Fruit fly (Drosophila melanogaster) whole organism: ENCODE measurements around the gene RpS12.

Experiments
- CG8478 ChIP-seq: fragments of >200 bp; optimal IDR thresholded peaks from 2 replicates; lab custom pipeline; 2018; ENCODE audit warnings: inconsistent platforms
- Dll ChIP-seq: fragments of >200 bp; optimal IDR thresholded peaks from 2 replicates; lab custom pipeline; 2017
- EcR ChIP-seq, 2 experiments: fragments of >200 bp; optimal IDR thresholded peaks; 2 replicates each; lab custom pipeline; 2017; ENCODE audit warnings: missing biosample characterization in 2 of 2, missing genetic modification characterization in 2 of 2, missing genetic modification reagents in 2 of 2
- pan ChIP-seq: fragments of >200 bp; optimal IDR thresholded peaks from 2 replicates; lab custom pipeline; 2017
- psq ChIP-seq: fragments of >200 bp; optimal IDR thresholded peaks from 2 replicates; lab custom pipeline; 2017
- usp ChIP-seq: fragments of >200 bp; optimal IDR thresholded peaks from 2 replicates; lab custom pipeline; 2017; ENCODE audit warnings: missing biosample characterization, missing genetic modification characterization, mixed read lengths

Gene RpS12

DNA sequence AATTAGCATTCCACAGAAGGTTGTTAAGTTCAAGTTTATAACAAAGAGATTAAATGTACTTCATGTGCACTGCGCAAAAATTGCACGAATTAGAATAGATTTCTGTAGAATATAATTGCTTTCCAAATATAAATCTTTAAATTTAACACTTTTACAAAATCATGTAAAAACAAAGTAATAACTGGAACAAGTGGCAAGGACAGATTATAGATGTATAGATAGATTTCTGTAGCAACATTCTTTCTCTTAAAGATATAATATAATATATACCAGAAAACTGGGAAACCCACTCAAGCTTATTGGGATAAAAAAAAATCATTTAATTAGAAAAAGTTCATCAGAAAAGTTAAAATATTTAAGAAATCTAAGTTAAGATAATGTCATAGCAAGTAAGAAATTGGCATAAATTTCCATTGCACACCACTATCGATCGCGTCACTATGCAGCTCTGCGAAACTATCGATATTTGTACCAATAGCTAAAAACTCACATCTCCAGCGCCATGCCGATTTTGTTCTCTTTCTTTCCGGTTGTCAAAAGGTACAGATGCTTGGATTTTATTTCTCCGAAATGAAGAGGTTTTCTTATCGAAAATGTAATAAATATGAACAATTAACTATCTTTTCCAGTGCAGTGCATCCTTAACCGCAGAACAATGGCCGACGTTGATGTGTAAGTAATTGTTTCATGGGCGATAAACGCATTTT lies at the start of gene RpS12:
RpS12 (plus strand) TSS at position 499 of the 707 bp plus-strand sequence.
- TF ChIP-seq psq = no peak
- no peak for TF ChIP-seq usp (GFP tag; lab: Kevin White, UChicago)
- no peak for TF ChIP-seq CG8478 (lab: Kevin White, UChicago)
- TF ChIP-seq pan (lab: Kevin White, UChicago) = no peak
- no peak for TF ChIP-seq EcR (GFP tag; optimal IDR thresholded peaks at IDR 0.05; lab: Kevin White, UChicago)
- TF ChIP-seq Dll (lab: Kevin White, UChicago) = no peak

DNA sequence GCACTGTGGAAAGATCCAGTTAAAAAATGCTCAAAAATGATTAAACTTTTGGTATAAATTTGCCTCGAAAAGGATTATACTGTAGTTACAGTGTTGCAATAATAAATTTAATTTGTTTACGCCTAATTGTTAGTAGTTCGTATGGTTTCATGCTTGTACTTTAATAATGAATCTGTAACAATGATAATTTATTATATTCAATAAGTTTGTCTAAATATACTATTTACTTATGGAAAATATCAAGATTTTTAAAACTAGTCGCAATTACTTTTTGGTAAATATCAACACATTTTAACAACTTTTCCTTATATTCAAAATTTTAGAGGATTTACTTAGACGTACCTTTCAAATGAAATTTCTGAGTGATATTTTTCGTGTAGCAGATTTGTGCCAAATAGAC lies 28.3 kb upstream of the RpS12 start, which contains the start of gene CG11262:
CG11262 (plus strand) TSS at position 301 of the 400 bp plus-strand sequence.
- TF ChIP-seq usp (GFP tag; lab: Kevin White, UChicago) (no peak), EcR (GFP tag; optimal IDR thresholded peaks at IDR 0.05; lab: Kevin White, UChicago) (no peak), psq (no peak), pan (lab: Kevin White, UChicago) (no peak), Dll (lab: Kevin White, UChicago) (no peak), CG8478 (lab: Kevin White, UChicago) (no peak)

dm6 chr3L:13006490-13006889 lies 16.7 kb upstream of the RpS12 start, which contains the start of gene CG11263:
Gene CG11263, plus strand, starts transcription at chr3L:13006817.
- TF ChIP-seq usp (GFP tag; lab: Kevin White, UChicago) (no peak), EcR (GFP tag; optimal IDR thresholded peaks at IDR 0.05; lab: Kevin White, UChicago) (no peak), psq (no peak), Dll (lab: Kevin White, UChicago) (no peak), CG8478 (lab: Kevin White, UChicago) (no peak), pan (lab: Kevin White, UChicago) (no peak)

DNA sequence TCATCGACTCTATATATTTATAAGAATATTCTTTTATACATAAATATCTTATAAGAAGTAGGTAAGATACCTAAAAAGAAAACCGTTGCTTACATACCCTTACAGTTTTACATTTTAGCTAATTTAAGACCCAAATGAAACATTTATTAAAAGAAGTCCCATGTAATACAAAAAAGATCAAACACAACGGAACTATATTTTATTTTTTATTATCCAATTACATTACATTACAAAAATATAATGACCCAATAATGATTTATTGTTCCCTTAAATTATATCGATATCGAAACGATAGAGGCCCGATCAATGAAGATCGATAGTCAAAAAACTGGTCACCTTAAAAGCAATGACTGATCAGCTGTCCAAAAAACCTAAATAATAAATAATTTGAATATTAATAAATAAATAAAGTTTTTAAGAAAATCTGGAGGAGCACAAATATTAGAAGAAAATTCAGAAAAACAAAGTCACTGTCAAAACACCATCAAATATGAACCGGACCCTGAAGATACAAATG lies 15.1 kb upstream of the RpS12 start:
- no peak for TF ChIP-seq pan (lab: Kevin White, UChicago)
- no peak for TF ChIP-seq Dll (lab: Kevin White, UChicago)

dm6 chr3L:13011511-13011910 lies 11.6 kb upstream of the RpS12 start, which contains the start of gene Cul6:
Gene Cul6, minus strand, starts transcription at chr3L:13011685.
- no peak for TF ChIP-seq pan (lab: Kevin White, UChicago)
- no peak for TF ChIP-seq CG8478 (lab: Kevin White, UChicago)
- no peak for TF ChIP-seq usp (GFP tag; lab: Kevin White, UChicago)
- no peak for TF ChIP-seq EcR (GFP tag; optimal IDR thresholded peaks at IDR 0.05; lab: Kevin White, UChicago)
- no peak for TF ChIP-seq psq
- no peak for TF ChIP-seq Dll (lab: Kevin White, UChicago)

DNA sequence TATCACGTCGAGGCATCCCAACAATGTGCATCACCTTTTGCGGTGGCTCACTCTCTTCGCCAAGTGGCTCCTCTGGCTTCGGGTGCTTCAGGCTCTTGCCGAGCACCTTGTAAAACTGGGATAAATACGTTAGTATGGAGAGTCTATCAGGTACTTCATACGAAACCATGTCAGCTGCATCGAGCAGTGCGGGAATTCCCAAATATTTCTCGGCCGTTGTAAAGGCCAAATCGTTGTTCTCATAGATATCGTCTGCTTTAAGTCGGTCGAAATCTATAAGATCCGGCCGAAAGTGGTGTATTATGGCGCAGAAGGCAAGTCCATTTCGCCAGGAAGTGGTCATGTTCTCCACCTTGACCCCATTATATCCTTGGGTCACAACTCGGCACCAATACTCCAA lies 8.5 kb upstream of the RpS12 start:
- TF ChIP-seq EcR (GFP tag; optimal IDR thresholded peaks at IDR 0.05; lab: Kevin White, UChicago) = no peak
- no peak for TF ChIP-seq pan (lab: Kevin White, UChicago)

dm6 chr3L:13015195-13015822 lies 7.8 kb upstream of the RpS12 start, which contains the start of gene MICAL-like:
Gene MICAL-like, minus strand, starts transcription at chr3L:13015332.
- TF ChIP-seq pan (lab: Kevin White, UChicago) (no peak), usp (GFP tag; lab: Kevin White, UChicago) (no peak), EcR (GFP tag; optimal IDR thresholded peaks at IDR 0.05; lab: Kevin White, UChicago) (no peak), CG8478 (lab: Kevin White, UChicago) (no peak), psq (no peak), Dll (lab: Kevin White, UChicago) (no peak)

DNA sequence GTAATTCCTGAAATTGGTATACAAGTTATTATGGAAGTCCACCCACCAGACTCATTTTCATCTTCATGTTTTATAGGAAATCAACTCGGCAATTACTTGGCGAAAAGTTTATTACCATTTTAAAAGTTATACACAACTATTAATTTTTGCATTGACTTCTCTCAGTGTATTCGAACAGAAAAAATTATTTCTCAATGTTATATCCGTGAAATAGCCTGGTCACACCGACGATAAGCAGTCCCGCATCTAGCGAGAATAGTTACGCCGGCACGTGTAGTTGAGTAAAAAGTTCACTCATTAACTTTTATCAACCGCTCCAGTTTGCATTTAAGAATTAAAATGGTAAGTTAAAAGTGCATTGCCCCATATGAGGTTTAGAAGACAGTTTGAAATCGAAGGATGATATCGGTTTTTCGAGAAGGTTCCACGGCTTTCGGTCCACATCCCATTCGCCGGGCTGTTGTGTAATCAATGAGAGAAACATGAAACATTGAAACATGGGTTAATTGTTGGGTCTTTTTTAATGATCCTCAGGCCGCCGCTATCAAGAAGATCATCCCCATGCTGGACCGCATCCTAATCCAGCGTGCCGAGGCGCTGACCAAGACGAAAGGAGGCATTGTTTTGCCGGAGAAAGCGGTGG lies 7.2 kb upstream of the RpS12 start, which contains the start of gene CG11267:
CG11267 (plus strand) TSS at position 228 of the 643 bp plus-strand sequence.
- TF ChIP-seq CG8478 (lab: Kevin White, UChicago) (no peak), pan (lab: Kevin White, UChicago) (no peak), EcR (GFP tag; optimal IDR thresholded peaks at IDR 0.05; lab: Kevin White, UChicago) (no peak), usp (GFP tag; lab: Kevin White, UChicago) (no peak), psq (no peak), Dll (lab: Kevin White, UChicago) (no peak)

- no peak for TF ChIP-seq CG8478 (lab: Kevin White, UChicago)
- no peak for TF ChIP-seq pan (lab: Kevin White, UChicago)
- TF ChIP-seq psq = no peak
- TF ChIP-seq usp (GFP tag; lab: Kevin White, UChicago) = no peak
- TF ChIP-seq EcR (GFP tag; optimal IDR thresholded peaks at IDR 0.05; lab: Kevin White, UChicago) = no peak
- no peak for TF ChIP-seq Dll (lab: Kevin White, UChicago)
Measured at dm6 chr3L:13017803-13018324, 5.3 kb upstream of the RpS12 start, which contains the start of the genes mRpL20 and Icmt. Gene mRpL20, minus strand, starts transcription at chr3L:13017867. Gene Icmt, plus strand, starts transcription at chr3L:13018266.

- no peak for TF ChIP-seq CG8478 (lab: Kevin White, UChicago)
- TF ChIP-seq psq = no peak
- TF ChIP-seq usp (GFP tag; lab: Kevin White, UChicago) = no peak
- TF ChIP-seq pan (lab: Kevin White, UChicago) = no peak
- no peak for TF ChIP-seq EcR (GFP tag; optimal IDR thresholded peaks at IDR 0.05; lab: Kevin White, UChicago)
- no peak for TF ChIP-seq Dll (lab: Kevin White, UChicago)
Measured at dm6 chr3L:13019249-13019956, 3.7 kb upstream of the RpS12 start.
